Fruit fly (Drosophila melanogaster) whole organism, prepupa: ENCODE data around the gene dachs.

ENCODE experiments used
- CG6163 ChIP-seq: fragments of 200-800 bp; sonication (Bioruptor generic); IDR thresholded peaks from 3 replicates; pipeline ENCODE4 v1.3.6; 2022; ENCODE audit warnings: missing biosample characterization, missing genetic modification characterization
- CG6276 ChIP-seq: fragments of 200-800 bp; sonication (Bioruptor generic); optimal IDR thresholded peaks from 2 replicates; lab custom pipeline; 2017; ENCODE audit warnings: missing biosample characterization, mild to moderate bottlenecking, missing genetic modification characterization
- CG8119 ChIP-seq: fragments of 200-800 bp; sonication (Bioruptor generic); IDR thresholded peaks from 3 replicates; pipeline ENCODE4 v1.3.6; 2022; ENCODE audit warnings: missing biosample characterization, missing genetic modification characterization
- OdsH ChIP-seq: fragments of 200-800 bp; sonication (Bioruptor generic); optimal IDR thresholded peaks from 3 replicates; lab custom pipeline; 2016; ENCODE audit warnings: missing biosample characterization, missing genetic modification characterization
- esn ChIP-seq: fragments of 200-800 bp; sonication (Bioruptor generic); optimal IDR thresholded peaks from 2 replicates; lab custom pipeline; 2016; ENCODE audit warnings: missing biosample characterization, mild to moderate bottlenecking, missing genetic modification characterization, moderate library complexity
- spab ChIP-seq: fragments of 200-800 bp; sonication (Bioruptor generic); optimal IDR thresholded peaks from 2 replicates; lab custom pipeline; 2017; ENCODE audit warnings: missing biosample characterization, mild to moderate bottlenecking, missing genetic modification characterization, missing genetic modification reagents
- topi ChIP-seq: fragments of 200-800 bp; sonication (Bioruptor generic); optimal IDR thresholded peaks from 3 replicates; lab custom pipeline; 2016; ENCODE audit warnings: missing biosample characterization, missing genetic modification characterization

DNA sequence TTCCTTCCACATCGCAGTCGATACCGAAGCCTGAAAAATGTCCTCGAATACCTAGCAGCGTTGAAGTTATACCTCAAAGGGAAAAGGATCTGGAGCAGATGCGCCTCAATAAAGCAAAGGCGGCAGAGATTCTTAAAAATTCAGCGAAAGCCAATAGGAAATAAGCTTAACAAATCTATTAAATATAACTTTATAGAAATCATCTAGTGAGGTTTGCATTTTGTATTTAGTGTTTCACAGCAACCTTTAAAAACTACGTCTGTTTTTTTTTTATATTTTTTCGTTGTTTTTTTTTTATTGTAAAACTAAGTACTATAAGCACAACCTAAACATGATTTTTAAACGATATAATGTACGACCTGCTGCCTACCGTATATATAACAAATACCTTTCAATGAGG lies 24.5 kb upstream of the dachs start, which contains the start of gene CG31897:
- TF ChIP-seq CG6276 (GFP tag; lab: Kevin White, UChicago) (no peak), esn (GFP tag; lab: Kevin White, UChicago) (no peak), spab (GFP tag; lab: Kevin White, UChicago) (no peak), topi (GFP tag; lab: Kevin White, UChicago) (no peak), CG8119 (GFP tag; lab: Robert Waterston, UW) (no peak), OdsH (GFP tag; lab: Kevin White, UChicago) (no peak), CG6163 (GFP tag; lab: Robert Waterston, UW) (no peak)
